Worm (Caenorhabditis elegans): Measurements from ENCODE around the gene cpg-7.

Gene cpg-7

DNA sequence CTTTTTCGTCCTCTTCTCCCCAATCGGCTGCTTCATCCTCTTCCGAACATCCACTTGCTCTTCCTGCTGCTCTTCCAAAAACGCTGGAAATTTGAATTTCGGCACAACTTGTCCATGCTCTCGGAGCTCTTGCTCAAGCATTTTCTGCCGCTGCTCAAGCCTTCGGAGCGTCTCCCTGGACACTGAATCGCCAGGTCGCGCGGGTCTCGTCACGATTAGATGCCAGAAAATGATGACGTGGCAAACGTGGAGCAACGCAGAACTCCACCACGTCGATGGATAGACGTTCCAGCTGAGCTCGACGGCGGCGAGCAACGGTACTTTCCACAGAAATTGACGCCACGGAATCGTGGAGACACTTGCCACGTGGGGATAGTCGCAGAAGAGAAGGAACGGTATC, 20.2 kb upstream of the cpg-7 start:
- no peak for TF ChIP-seq elt-1 (tag; optimal IDR thresholded peaks at IDR 0.05)
- TF ChIP-seq ztf-1 (GFP tag; conservative IDR thresholded peaks at IDR 0.05): no peak
- no peak for TF ChIP-seq aly-2 (tag; optimal IDR thresholded peaks at IDR 0.05)
- no peak for TF ChIP-seq sma-3 (GFP tag; optimal IDR thresholded peaks at IDR 0.05)
- TF ChIP-seq lin-13 (GFP tag; optimal IDR thresholded peaks at IDR 0.05): no peak
- no peak for TF ChIP-seq snpc-4 (tag; optimal IDR thresholded peaks at IDR 0.05)
- no peak for TF ChIP-seq mdl-1 (tag; optimal IDR thresholded peaks at IDR 0.05)
- no peak for TF ChIP-seq R02D3.7 (tag; optimal IDR thresholded peaks at IDR 0.05)
- TF ChIP-seq skn-1 (tag; optimal IDR thresholded peaks at IDR 0.05): no peak
- no peak for TF ChIP-seq lin-39 (tag; optimal IDR thresholded peaks at IDR 0.05)
- no peak for TF ChIP-seq Y55F3AM.14 (GFP tag; optimal IDR thresholded peaks at IDR 0.05)
- no peak for TF ChIP-seq lsy-2 (tag; optimal IDR thresholded peaks at IDR 0.05)
- no peak for TF ChIP-seq ama-1 (optimal IDR thresholded peaks at IDR 0.05)
- no peak for TF ChIP-seq unc-62 (GFP tag; optimal IDR thresholded peaks at IDR 0.05)
- no peak for TF ChIP-seq nhr-129 (tag; optimal IDR thresholded peaks at IDR 0.05)
- no peak for TF ChIP-seq ztf-11 (tag; optimal IDR thresholded peaks at IDR 0.05)
- TF ChIP-seq nhr-237 (tag; optimal IDR thresholded peaks at IDR 0.05): no peak
- no peak for TF ChIP-seq nhr-77 (tag; optimal IDR thresholded peaks at IDR 0.05)
- no peak for TF ChIP-seq nhr-10 (tag; optimal IDR thresholded peaks at IDR 0.05)

ce11 chrII:14126841-14127240, 17.8 kb upstream of the cpg-7 start, which contains the start of gene K09E4.3:
K09E4.3 (minus strand) TSS chrII:14126941.
- TF ChIP-seq C34F6.9 (tag; optimal IDR thresholded peaks at IDR 0.05): no peak
- no peak for TF ChIP-seq dmd-4 (tag; optimal IDR thresholded peaks at IDR 0.05)
- no peak for TF ChIP-seq unc-62 (GFP tag; optimal IDR thresholded peaks at IDR 0.05)
- TF ChIP-seq R02D3.7 (tag; optimal IDR thresholded peaks at IDR 0.05): no peak
- no peak for TF ChIP-seq nhr-237 (tag; optimal IDR thresholded peaks at IDR 0.05)
- TF ChIP-seq sem-4 (tag; optimal IDR thresholded peaks at IDR 0.05): no peak
- no peak for TF ChIP-seq sma-3 (GFP tag; optimal IDR thresholded peaks at IDR 0.05)
- no peak for TF ChIP-seq ceh-16 (tag; optimal IDR thresholded peaks at IDR 0.05)
- TF ChIP-seq ztf-4 (tag; optimal IDR thresholded peaks at IDR 0.05): no peak
- no peak for TF ChIP-seq unc-55 (GFP tag; optimal IDR thresholded peaks at IDR 0.05)
- no peak for TF ChIP-seq nhr-6 (tag; optimal IDR thresholded peaks at IDR 0.05)
- no peak for TF ChIP-seq ama-1 (optimal IDR thresholded peaks at IDR 0.05)
- no peak for TF ChIP-seq aly-2 (tag; optimal IDR thresholded peaks at IDR 0.05)
- TF ChIP-seq Y55F3AM.14 (GFP tag; optimal IDR thresholded peaks at IDR 0.05): no peak
- TF ChIP-seq crh-2 (tag; optimal IDR thresholded peaks at IDR 0.05): no peak
- TF ChIP-seq ceh-82 (tag; optimal IDR thresholded peaks at IDR 0.05): no peak
- TF ChIP-seq skn-1 (tag; optimal IDR thresholded peaks at IDR 0.05): no peak
- TF ChIP-seq nhr-25 (tag; optimal IDR thresholded peaks at IDR 0.05): no peak

- TF ChIP-seq nhr-10 (tag; optimal IDR thresholded peaks at IDR 0.05) (no peak), ceh-82 (tag; optimal IDR thresholded peaks at IDR 0.05) (no peak), nhr-12 (tag; optimal IDR thresholded peaks at IDR 0.05) (no peak), lin-11 (tag; optimal IDR thresholded peaks at IDR 0.05) (no peak), F13H6.1 (tag; optimal IDR thresholded peaks at IDR 0.05) (no peak), blmp-1 (tag; optimal IDR thresholded peaks at IDR 0.05; ENCODE audit: insufficient read depth) (no peak), egl-27 (tag; optimal IDR thresholded peaks at IDR 0.05) (no peak), elt-3 (tag; optimal IDR thresholded peaks at IDR 0.05) (no peak), sem-4 (tag; optimal IDR thresholded peaks at IDR 0.05) (no peak), mdl-1 (tag; optimal IDR thresholded peaks at IDR 0.05) (no peak), nhr-129 (tag; optimal IDR thresholded peaks at IDR 0.05) (no peak), mbf-1 (tag; optimal IDR thresholded peaks at IDR 0.05) (no peak), skn-1 (tag; optimal IDR thresholded peaks at IDR 0.05) (no peak)
Measured at ce11 chrII:14122065-14122464, 13.0 kb upstream of the cpg-7 start, which contains the start of gene K09E4.4. K09E4.4 (minus strand) TSS chrII:14122165.

DNA sequence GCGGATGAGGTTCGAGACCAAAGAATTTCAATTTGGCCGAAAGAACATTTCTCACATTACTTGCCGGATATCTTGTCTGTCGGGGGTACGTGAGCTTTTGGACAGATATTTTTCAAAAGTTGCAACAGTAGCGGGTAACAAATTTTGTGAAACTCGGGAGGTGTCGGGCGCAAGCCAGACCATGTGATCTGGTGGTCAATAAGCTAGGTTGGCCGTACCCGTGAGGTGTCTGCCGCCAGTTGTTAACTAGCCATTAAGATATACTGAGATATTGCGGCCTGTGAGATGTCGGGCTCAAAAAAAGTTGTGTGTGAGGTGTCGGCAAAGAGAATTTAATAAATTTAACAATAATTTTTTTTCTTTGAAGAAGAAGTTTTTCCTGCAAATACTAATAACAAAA, 9.4 kb upstream of the cpg-7 start:
- TF ChIP-seq nhr-11 (tag; optimal IDR thresholded peaks at IDR 0.05) (no peak), zag-1 (tag; optimal IDR thresholded peaks at IDR 0.05) (no peak), blmp-1 (tag; optimal IDR thresholded peaks at IDR 0.05; ENCODE audit: insufficient read depth) (no peak), elt-3 (tag; optimal IDR thresholded peaks at IDR 0.05) (no peak), nhr-10 (tag; optimal IDR thresholded peaks at IDR 0.05) (no peak), snpc-4 (tag; optimal IDR thresholded peaks at IDR 0.05) (peak; percentile 4), C34F6.9 (tag; optimal IDR thresholded peaks at IDR 0.05) (no peak)
